Worm (Caenorhabditis elegans) whole organism, young adult: ENCODE data around the gene srr-9.
A peak's percentile ranks its signal among the peaks of the same experiment; 100 is the strongest.

ENCODE experiments used
- B0261.1 ChIP-seq: sonication (generic microtip); optimal IDR thresholded peaks from 2 replicates; lab custom pipeline; 2016; ENCODE audit warnings: mild to moderate bottlenecking, missing genetic modification characterization, moderate library complexity, missing compliant biosample characterization
- B0336.3 ChIP-seq: fragments of 200-800 bp; sonication (Bioruptor generic); IDR thresholded peaks from 2 replicates; pipeline ENCODE4 v1.3.6; 2022; ENCODE audit warnings: missing genetic modification characterization, missing compliant biosample characterization
- D2030.7 ChIP-seq: fragments of 200-800 bp; sonication (Bioruptor generic); IDR thresholded peaks from 2 replicates; pipeline ENCODE4 v1.3.6; 2022; ENCODE audit warnings: missing genetic modification reagents, missing genetic modification characterization, missing compliant biosample characterization
- F22D6.2 ChIP-seq: sonication (generic microtip); optimal IDR thresholded peaks from 2 replicates; lab custom pipeline; 2016; ENCODE audit warnings: mild to moderate bottlenecking, missing genetic modification characterization, missing compliant biosample characterization
- F37B4.10 ChIP-seq: fragments of 200-800 bp; sonication (Bioruptor generic); IDR thresholded peaks from 2 replicates; pipeline ENCODE4 v1.3.6; 2022; ENCODE audit warnings: missing genetic modification characterization, missing compliant biosample characterization
- F39B2.1 ChIP-seq: fragments of 200-800 bp; sonication (Bioruptor generic); IDR thresholded peaks from 2 replicates; pipeline ENCODE4 v1.3.6; 2022; ENCODE audit warnings: missing genetic modification reagents, missing genetic modification characterization, missing compliant biosample characterization
- F55B11.4 ChIP-seq: sonication (generic microtip); optimal IDR thresholded peaks from 2 replicates; lab custom pipeline; 2016; ENCODE audit warnings: missing compliant biosample characterization, missing genetic modification characterization, borderline replicate concordance; ENCODE audit not compliant: insufficient read depth
- F57C9.4 ChIP-seq: sonication (generic microtip); optimal IDR thresholded peaks from 2 replicates; lab custom pipeline; 2017; ENCODE audit warnings: mild to moderate bottlenecking, missing genetic modification characterization, missing compliant biosample characterization
- K11D2.4 ChIP-seq: fragments of 200-800 bp; sonication (Bioruptor generic); IDR thresholded peaks from 2 replicates; pipeline ENCODE4 v1.3.6; 2022; ENCODE audit warnings: missing genetic modification reagents, missing genetic modification characterization, missing compliant biosample characterization
- T07F8.4 ChIP-seq: sonication (generic microtip); optimal IDR thresholded peaks from 2 replicates; lab custom pipeline; 2016; ENCODE audit warnings: mild to moderate bottlenecking, missing genetic modification characterization, moderate library complexity, missing compliant biosample characterization
- aptf-3 ChIP-seq: fragments of 200-800 bp; sonication (Bioruptor generic); IDR thresholded peaks from 2 replicates; pipeline ENCODE4 v1.3.6; 2022; ENCODE audit warnings: missing genetic modification characterization, missing compliant biosample characterization
- atf-7 ChIP-seq: sonication (generic microtip); optimal IDR thresholded peaks from 2 replicates; lab custom pipeline; 2017; ENCODE audit warnings: mild to moderate bottlenecking, missing genetic modification characterization, missing compliant biosample characterization
- athp-1 ChIP-seq: sonication (generic microtip); optimal IDR thresholded peaks from 2 replicates; lab custom pipeline; 2017; ENCODE audit warnings: mild to moderate bottlenecking, missing genetic modification characterization, missing compliant biosample characterization
- attf-6 ChIP-seq: fragments of 200-800 bp; sonication (Bioruptor generic); IDR thresholded peaks from 2 replicates; pipeline ENCODE4 v1.3.6; 2022; ENCODE audit warnings: missing genetic modification reagents, missing genetic modification characterization, missing compliant biosample characterization
- bed-2 ChIP-seq: fragments of 200-800 bp; sonication (Bioruptor generic); IDR thresholded peaks from 2 replicates; pipeline ENCODE4 v1.3.6; 2022; ENCODE audit warnings: missing genetic modification reagents, missing genetic modification characterization, missing compliant biosample characterization
- cebp-1 ChIP-seq, 2 experiments: fragments of 200-800 bp in 1 of 2; sonication (Bioruptor generic) in 1 of 2; sonication (generic microtip) in 1 of 2; IDR thresholded peaks in 1 of 2; optimal IDR thresholded peaks in 1 of 2; 2 replicates each; pipeline versions ENCODE4 v1.3.6 to Lab custom; 2017 to 2022; ENCODE audit warnings: missing compliant biosample characterization in 2 of 2, missing genetic modification characterization in 2 of 2, mild to moderate bottlenecking in 1 of 2, missing genetic modification reagents in 1 of 2, moderate library complexity in 1 of 2
- chd-7 ChIP-seq: sonication (generic microtip); optimal IDR thresholded peaks from 2 replicates; lab custom pipeline; 2016; ENCODE audit warnings: mild to moderate bottlenecking, missing genetic modification characterization, moderate library complexity, missing compliant biosample characterization
- dox-1 ChIP-seq: fragments of 200-800 bp; sonication (Bioruptor generic); IDR thresholded peaks from 2 replicates; pipeline ENCODE4 v1.3.6; 2022; ENCODE audit warnings: missing genetic modification reagents, missing genetic modification characterization, missing compliant biosample characterization
- egl-44 ChIP-seq: fragments of 200-800 bp; sonication (Bioruptor generic); IDR thresholded peaks from 2 replicates; pipeline ENCODE4 v1.3.6; 2022; ENCODE audit warnings: missing genetic modification reagents, missing genetic modification characterization, missing compliant biosample characterization
- egrh-3 ChIP-seq: fragments of 200-800 bp; sonication (Bioruptor generic); IDR thresholded peaks from 2 replicates; pipeline ENCODE4 v1.3.6; 2022; ENCODE audit warnings: missing genetic modification reagents, missing genetic modification characterization, missing compliant biosample characterization
- hmg-1.2 ChIP-seq: fragments of 200-800 bp; sonication (Bioruptor generic); IDR thresholded peaks from 2 replicates; pipeline ENCODE4 v1.3.6; 2022; ENCODE audit warnings: missing genetic modification reagents, missing genetic modification characterization, missing compliant biosample characterization
- hrde-1 ChIP-seq: sonication (generic microtip); optimal IDR thresholded peaks from 2 replicates; lab custom pipeline; 2016; ENCODE audit warnings: missing genetic modification characterization, mild to moderate bottlenecking, missing compliant biosample characterization, moderate library complexity, missing genotype, missing genetic modification reagents, borderline replicate concordance
- let-526 ChIP-seq: fragments of 200-800 bp; sonication (Bioruptor generic); IDR thresholded peaks from 2 replicates; pipeline ENCODE4 v1.3.6; 2022; ENCODE audit warnings: missing genetic modification reagents, missing genetic modification characterization, missing compliant biosample characterization
- let-607 ChIP-seq, 2 experiments: fragments of 200-800 bp in 1 of 2; sonication (Bioruptor generic) in 1 of 2; sonication (generic microtip) in 1 of 2; optimal IDR thresholded peaks; 2 replicates each; lab custom pipeline; 2016 to 2018; ENCODE audit warnings: mild to moderate bottlenecking in 2 of 2, missing compliant biosample characterization in 2 of 2, missing genetic modification characterization in 2 of 2, moderate library complexity in 2 of 2, missing genotype in 1 of 2
- madf-6 ChIP-seq: fragments of 200-800 bp; sonication (Bioruptor generic); IDR thresholded peaks from 2 replicates; pipeline ENCODE4 v1.3.6; 2022; ENCODE audit warnings: missing genetic modification reagents, missing genetic modification characterization, missing compliant biosample characterization
- mes-4 ChIP-seq: sonication (generic microtip); optimal IDR thresholded peaks from 2 replicates; lab custom pipeline; 2016; ENCODE audit warnings: missing genotype, missing genetic modification characterization, missing compliant biosample characterization
- nfya-1 ChIP-seq: sonication (generic microtip); optimal IDR thresholded peaks from 2 replicates; lab custom pipeline; 2017; ENCODE audit warnings: antibody characterized with exemption, missing compliant biosample characterization, missing genetic modification characterization, borderline replicate concordance; ENCODE audit not compliant: insufficient read depth
- nfya-2 ChIP-seq: fragments of 200-800 bp; sonication (Bioruptor generic); IDR thresholded peaks from 2 replicates; pipeline ENCODE4 v1.3.6; 2022; ENCODE audit warnings: missing genetic modification reagents, missing genetic modification characterization, missing compliant biosample characterization
- nfyb-1 ChIP-seq: fragments of 200-800 bp; sonication (Bioruptor generic); IDR thresholded peaks from 2 replicates; pipeline ENCODE4 v1.3.6; 2022; ENCODE audit warnings: missing genetic modification reagents, missing genetic modification characterization, missing compliant biosample characterization
- nhr-120 ChIP-seq: fragments of 200-800 bp; sonication (Bioruptor generic); IDR thresholded peaks from 2 replicates; pipeline ENCODE4 v1.3.6; 2022; ENCODE audit warnings: missing genetic modification characterization, missing compliant biosample characterization
- nhr-179 ChIP-seq: sonication (generic microtip); optimal IDR thresholded peaks from 2 replicates; lab custom pipeline; 2016; ENCODE audit warnings: mild to moderate bottlenecking, missing genetic modification characterization, missing compliant biosample characterization
- nhr-27 ChIP-seq: fragments of 200-800 bp; sonication (Bioruptor generic); optimal IDR thresholded peaks from 2 replicates; lab custom pipeline; 2018; ENCODE audit warnings: mild to moderate bottlenecking, missing genetic modification characterization, moderate library complexity, missing compliant biosample characterization
- rcor-1 ChIP-seq: fragments of 200-800 bp; sonication (Bioruptor generic); IDR thresholded peaks from 2 replicates; pipeline ENCODE4 v1.3.6; 2022; ENCODE audit warnings: missing genetic modification reagents, missing genetic modification characterization, missing compliant biosample characterization
- rec-8 ChIP-seq, 2 experiments: sonication (generic microtip); optimal IDR thresholded peaks; 2 replicates each; lab custom pipeline; 2016; ENCODE audit warnings: mild to moderate bottlenecking in 2 of 2, missing genetic modification characterization in 2 of 2, missing genetic modification reagents in 2 of 2, missing genotype in 2 of 2, missing biosample characterization in 1 of 2, missing compliant biosample characterization in 1 of 2, moderate library complexity in 1 of 2
- repo-1 ChIP-seq: sonication (generic microtip); optimal IDR thresholded peaks from 2 replicates; lab custom pipeline; 2017; ENCODE audit warnings: mild to moderate bottlenecking, missing genetic modification characterization, missing compliant biosample characterization
- snpc-1.3 ChIP-seq: sonication (generic microtip); optimal IDR thresholded peaks from 2 replicates; lab custom pipeline; 2017; ENCODE audit warnings: missing genetic modification characterization, mild to moderate bottlenecking, missing compliant biosample characterization, antibody characterized with exemption, moderate library complexity, missing genotype, missing genetic modification reagents; ENCODE audit not compliant: insufficient read depth
- snpc-3.4 ChIP-seq: sonication (generic microtip); optimal IDR thresholded peaks from 2 replicates; lab custom pipeline; 2017; ENCODE audit warnings: missing genetic modification characterization, mild to moderate bottlenecking, missing compliant biosample characterization, antibody characterized with exemption, moderate library complexity, missing genotype, missing genetic modification reagents
- snpc-4 ChIP-seq, 5 experiments: fragments of 150-350 bp in 1 of 5; sonication (generic microtip) in 4 of 5; optimal IDR thresholded peaks; 2 replicates each; lab custom pipeline; 2014 to 2018; ENCODE audit warnings: missing genetic modification characterization in 5 of 5, missing biosample characterization in 3 of 5, antibody characterized with exemption in 2 of 5, mild to moderate bottlenecking in 2 of 5, missing compliant biosample characterization in 2 of 5, missing genotype in 2 of 5, moderate library complexity in 2 of 5, missing genetic modification reagents in 1 of 5
- tbp1 ChIP-seq: fragments of 200-800 bp; sonication (Bioruptor generic); optimal IDR thresholded peaks from 2 replicates; lab custom pipeline; 2018; ENCODE audit warnings: mild to moderate bottlenecking, missing genetic modification characterization, missing compliant biosample characterization
- tbx-9 ChIP-seq: sonication (generic microtip); optimal IDR thresholded peaks from 2 replicates; lab custom pipeline; 2016; ENCODE audit warnings: borderline replicate concordance, missing genetic modification characterization, inconsistent platforms, missing compliant biosample characterization
- tlf-1 ChIP-seq: fragments of 200-800 bp; sonication (Bioruptor generic); optimal IDR thresholded peaks from 2 replicates; lab custom pipeline; 2018; ENCODE audit warnings: mild to moderate bottlenecking, missing genetic modification characterization, missing compliant biosample characterization
- xnd-1 ChIP-seq: sonication (generic microtip); optimal IDR thresholded peaks from 2 replicates; lab custom pipeline; 2016; ENCODE audit warnings: missing genotype, missing genetic modification reagents, missing genetic modification characterization, missing compliant biosample characterization
- zim-3 ChIP-seq: sonication (generic microtip); optimal IDR thresholded peaks from 2 replicates; lab custom pipeline; 2017; ENCODE audit warnings: mild to moderate bottlenecking, missing genetic modification characterization, moderate library complexity, missing compliant biosample characterization
- ztf-26 ChIP-seq: sonication (generic microtip); optimal IDR thresholded peaks from 2 replicates; lab custom pipeline; 2017; ENCODE audit warnings: missing genetic modification characterization, missing compliant biosample characterization
- ztf-6 ChIP-seq: fragments of 200-800 bp; sonication (Bioruptor generic); IDR thresholded peaks from 2 replicates; pipeline ENCODE4 v1.3.6; 2022; ENCODE audit warnings: missing genetic modification reagents, missing genetic modification characterization, missing compliant biosample characterization

srr-9 gene

ce11 chrV:7777098-7777497 lies 39.3 kb downstream of the srr-9 start, which contains the start of gene C26F1.3 (continued):
- TF ChIP-seq repo-1 (peak; percentile 51), snpc-1.3 (tag; lab: Kevin White, UChicago) (peak; percentile 0), nfyb-1 (GFP tag; lab: Robert Waterston, UW) (0 out of 2 replicates have a peak, but pooled peaks have one; percentile 47), atf-7 (no peak), cebp-1 (GFP tag; IDR thresholded peaks at IDR 0.05; lab: Robert Waterston, UW) (no peak), cebp-1 (tag; optimal IDR thresholded peaks at IDR 0.05; lab: Kevin White, UChicago) (no peak), attf-6 (no peak), F57C9.4 (tag; lab: Kevin White, UChicago) (no peak), tbp1 (GFP tag; lab: Kevin White, UChicago) (peak; percentile 20), ztf-6 (GFP tag; lab: Robert Waterston, UW) (no peak), B0336.3 (GFP tag; lab: Robert Waterston, UW) (peak; percentile 81), D2030.7 (no peak), snpc-3.4 (peak; percentile 27), let-607 (tag; optimal IDR thresholded peaks at IDR 0.05; lab: Kevin White, UChicago) (no peak), rcor-1 (GFP tag; lab: Robert Waterston, UW) (peak; percentile 44; the same call in 1 of the 2 replicates)
- TF ChIP-seq, all 124 proteins: peak for 17

- TF ChIP-seq nhr-179 (no peak), F22D6.2 (tag; lab: Kevin White, UChicago) (no peak), zim-3 (tag; lab: Kevin White, UChicago) (no peak), snpc-4 (GFP tag; optimal IDR thresholded peaks at IDR 0.05; lab: Kevin White, UChicago) (no peak), snpc-4 (tag; optimal IDR thresholded peaks at IDR 0.05; lab: Kevin White, UChicago) (peak in 1 of 4 experiments; percentile 23), egl-44 (no peak), nhr-120 (GFP tag; lab: Robert Waterston, UW) (no peak), athp-1 (tag; lab: Kevin White, UChicago) (no peak), aptf-3 (GFP tag; lab: Robert Waterston, UW) (no peak), xnd-1 (tag; lab: Kevin White, UChicago) (no peak), chd-7 (tag; lab: Kevin White, UChicago) (peak; percentile 15), dox-1 (GFP tag; lab: Robert Waterston, UW) (no peak), tlf-1 (GFP tag; lab: Kevin White, UChicago) (no peak), tbx-9 (no peak), nfya-1 (tag; lab: Kevin White, UChicago) (no peak), F57C9.4 (tag; lab: Kevin White, UChicago) (no peak), B0336.3 (GFP tag; lab: Robert Waterston, UW) (peak; percentile 52; the same call in 1 of the 2 replicates), T07F8.4 (tag; lab: Kevin White, UChicago) (no peak), ztf-26 (tag; lab: Kevin White, UChicago) (no peak), madf-6 (GFP tag; lab: Robert Waterston, UW) (peak; percentile 26; the same call in 1 of the 2 replicates), F55B11.4 (tag; lab: Kevin White, UChicago) (no peak), K11D2.4 (GFP tag; lab: Robert Waterston, UW) (no peak), B0261.1 (tag; lab: Kevin White, UChicago) (no peak), hmg-1.2 (no peak; the same call in 1 of the 2 replicates), hrde-1 (tag; lab: Kevin White, UChicago) (peak; percentile 75), nhr-27 (tag; lab: Kevin White, UChicago) (no peak), mes-4 (tag; lab: Kevin White, UChicago) (no peak), let-526 (GFP tag; lab: Robert Waterston, UW) (no peak), egrh-3 (GFP tag; lab: Robert Waterston, UW) (no peak), rec-8 (tag; optimal IDR thresholded peaks at IDR 0.05; lab: Kevin White, UChicago) (no peak), snpc-3.4 (no peak), F37B4.10 (GFP tag; lab: Robert Waterston, UW) (no peak), nfya-2 (no peak), bed-2 (GFP tag; lab: Robert Waterston, UW) (no peak), F39B2.1 (GFP tag; lab: Robert Waterston, UW) (no peak)
Measured at ce11 chrV:7778999-7779398, 41.2 kb downstream of the srr-9 start.
